Worm (Caenorhabditis elegans): ENCODE measurements around the gene drl-1.

drl-1 gene

DNA sequence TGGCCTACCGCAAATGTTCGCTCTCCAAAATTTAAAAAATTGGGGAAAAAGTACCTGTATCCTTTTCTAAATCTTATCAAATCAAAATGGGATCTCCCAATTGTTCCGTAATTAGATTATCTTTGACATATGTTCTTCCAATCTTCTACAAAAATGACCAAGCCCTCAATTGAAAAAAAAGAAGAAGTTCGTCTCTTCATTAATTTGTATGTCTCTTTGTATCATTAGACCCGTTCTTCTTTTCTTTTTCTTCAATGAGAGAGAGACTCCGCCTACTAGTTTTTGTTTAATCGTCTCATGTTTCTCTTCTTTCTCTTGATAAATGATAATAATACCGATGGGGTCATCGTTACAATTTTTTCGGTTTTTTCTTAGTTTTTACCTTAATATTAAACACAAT lies 21.6 kb upstream of the drl-1 start:
- TF ChIP-seq ceh-88 (GFP tag; IDR thresholded peaks at IDR 0.05) (no peak), skn-1 (tag; optimal IDR thresholded peaks at IDR 0.05) (no peak), nhr-20 (tag; optimal IDR thresholded peaks at IDR 0.05) (no peak), lin-14 (GFP tag; optimal IDR thresholded peaks at IDR 0.05) (peak; percentile 27), blmp-1 (tag; optimal IDR thresholded peaks at IDR 0.05) (peak; percentile 53), elt-3 (tag; optimal IDR thresholded peaks at IDR 0.05) (peak in 2 of 6 experiments; percentile 0 to 55), nhr-84 (tag; optimal IDR thresholded peaks at IDR 0.05) (no peak), nhr-90 (tag; optimal IDR thresholded peaks at IDR 0.05; ENCODE audit: poor library complexity) (no peak), C16A3.4 (tag; optimal IDR thresholded peaks at IDR 0.05) (no peak), efl-1 (optimal IDR thresholded peaks at IDR 0.05) (no peak), efl-1 (GFP tag; optimal IDR thresholded peaks at IDR 0.05 in 1 of 2) (no peak)

DNA sequence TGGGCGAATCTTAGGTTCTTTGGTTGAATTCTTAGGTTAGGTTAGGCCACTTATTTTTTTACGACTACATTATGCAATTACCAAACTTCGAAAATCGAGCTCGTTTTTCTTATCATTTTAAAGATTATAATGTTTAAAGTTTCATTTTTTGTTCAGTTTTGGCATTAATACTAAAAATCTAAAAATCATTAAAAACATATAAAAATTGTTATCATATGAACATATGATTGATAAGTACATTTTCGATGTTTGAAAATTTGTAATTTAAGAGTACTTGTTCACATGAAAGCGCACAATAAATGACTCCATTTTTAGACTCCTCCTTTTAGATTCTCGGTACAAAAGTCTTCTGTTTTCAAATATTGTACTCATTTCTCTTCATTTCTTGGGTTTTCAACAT lies 19.8 kb upstream of the drl-1 start:
- TF ChIP-seq alr-1 (tag; optimal IDR thresholded peaks at IDR 0.05; ENCODE audit: borderline replicate concordance) (no peak), lin-39 (tag; optimal IDR thresholded peaks at IDR 0.05) (no peak), grh-1 (GFP tag; IDR thresholded peaks at IDR 0.05) (no peak), nhr-84 (tag; optimal IDR thresholded peaks at IDR 0.05) (no peak), hlh-17 (GFP tag; optimal IDR thresholded peaks at IDR 0.05; ENCODE audit: borderline replicate concordance) (no peak), pqm-1 (tag; optimal IDR thresholded peaks at IDR 0.05) (no peak), irx-1 (tag; optimal IDR thresholded peaks at IDR 0.05) (no peak)

ce11 chrIV:306572-306971 lies 18.3 kb upstream of the drl-1 start:
- TF ChIP-seq lsy-2 (tag; optimal IDR thresholded peaks at IDR 0.05) (peak in 1 of 2 experiments; percentile 23), ceh-82 (tag; optimal IDR thresholded peaks at IDR 0.05) (peak in 1 of 3 experiments; percentile 37), efl-1 (optimal IDR thresholded peaks at IDR 0.05) (peak; percentile 15 to 38), efl-1 (GFP tag; optimal IDR thresholded peaks at IDR 0.05 in 1 of 2) (peak in 1 of 2 experiments; percentile 11), rnt-1 (tag; optimal IDR thresholded peaks at IDR 0.05) (peak; percentile 46), nhr-19 (GFP tag; conservative IDR thresholded peaks at IDR 0.05) (peak; percentile 37; the same call in 1 of the 2 replicates), lin-14 (GFP tag; optimal IDR thresholded peaks at IDR 0.05) (peak; percentile 72), snu-23 (GFP tag; optimal IDR thresholded peaks at IDR 0.05) (peak; percentile 36), skn-1 (tag; optimal IDR thresholded peaks at IDR 0.05) (no peak), nhr-11 (tag; optimal IDR thresholded peaks at IDR 0.05) (no peak), nhr-71 (tag; optimal IDR thresholded peaks at IDR 0.05) (peak; percentile 44), pax-3 (tag; optimal IDR thresholded peaks at IDR 0.05) (no peak), lin-35 (GFP tag; optimal IDR thresholded peaks at IDR 0.05) (peak in 1 of 2 experiments; percentile 14)

- TF ChIP-seq ztf-11 (tag; optimal IDR thresholded peaks at IDR 0.05) (no peak), hpl-2 (GFP tag; optimal IDR thresholded peaks at IDR 0.05) (no peak), lin-39 (tag; optimal IDR thresholded peaks at IDR 0.05) (no peak), ces-1 (GFP tag; optimal IDR thresholded peaks at IDR 0.05) (no peak), C34B4.2 (tag; optimal IDR thresholded peaks at IDR 0.05) (no peak), snpc-4 (tag; optimal IDR thresholded peaks at IDR 0.05) (no peak), sptf-1 (tag; optimal IDR thresholded peaks at IDR 0.05) (no peak), unc-30 (tag; optimal IDR thresholded peaks at IDR 0.05) (no peak), lin-15B (tag; optimal IDR thresholded peaks at IDR 0.05) (no peak), aha-1 (tag; optimal IDR thresholded peaks at IDR 0.05) (no peak), alr-1 (tag; optimal IDR thresholded peaks at IDR 0.05; ENCODE audit: borderline replicate concordance) (no peak), ceh-63 (GFP tag; optimal IDR thresholded peaks at IDR 0.05) (no peak), ama-1 (optimal IDR thresholded peaks at IDR 0.05) (no peak), nhr-12 (tag; optimal IDR thresholded peaks at IDR 0.05) (no peak), efl-3 (GFP tag; optimal IDR thresholded peaks at IDR 0.05) (no peak), nhr-90 (tag; optimal IDR thresholded peaks at IDR 0.05; ENCODE audit: poor library complexity) (no peak), vab-15 (tag; optimal IDR thresholded peaks at IDR 0.05) (no peak)
These were observed 17.7 kb upstream of the drl-1 start, which contains the start of gene swt-1 for ce11 chrIV:307205-307604. swt-1 (plus strand) TSS chrIV:307505.
